Fruit fly (Drosophila melanogaster): ENCODE measurements around the gene CG9168.

DNA sequence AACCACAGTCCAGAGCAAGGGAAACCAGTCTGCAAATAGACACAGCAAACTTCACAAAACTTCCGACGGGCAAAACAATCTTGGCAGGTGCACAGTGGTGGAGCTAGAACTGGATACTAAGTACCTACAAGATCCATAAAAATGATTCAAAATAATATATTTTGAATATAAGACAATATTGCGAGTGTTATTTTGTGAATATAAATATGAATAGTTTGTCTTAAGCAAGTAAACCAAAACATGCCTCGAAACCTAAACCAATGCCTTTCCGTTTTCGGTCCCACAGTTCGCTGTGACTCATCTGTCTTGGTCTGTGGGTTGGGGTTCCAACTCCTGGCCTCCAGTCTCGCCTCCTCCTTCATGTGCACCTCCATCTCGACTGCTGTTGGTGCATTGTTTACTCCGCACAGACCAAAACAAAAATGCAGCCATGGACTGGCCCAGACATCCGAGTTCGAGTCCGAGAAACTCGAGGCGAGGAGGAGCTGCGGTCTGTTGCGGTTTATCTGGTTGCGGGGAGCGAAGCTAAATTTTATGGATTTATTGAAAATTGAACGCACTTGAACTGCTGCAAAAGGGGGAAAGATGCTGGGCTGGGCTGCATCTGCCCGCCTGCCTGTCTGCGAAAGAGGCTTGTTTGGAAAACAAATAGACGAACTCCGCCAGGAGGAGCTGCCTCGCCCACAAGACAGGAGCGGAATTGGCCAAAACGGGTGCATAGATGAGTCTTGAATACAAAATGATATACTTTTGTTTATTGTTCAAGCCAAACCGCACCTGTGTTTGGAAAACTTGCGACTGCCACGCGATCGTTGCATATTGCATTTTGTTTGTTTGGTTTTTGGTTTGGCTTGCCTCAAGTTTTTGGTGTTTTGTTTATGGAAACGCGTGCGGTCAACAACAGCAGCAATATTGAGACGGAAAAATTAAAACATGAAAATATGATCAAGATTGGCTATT is 18.6 kb upstream of the CG9168 start:
- peak; percentile 88 for TF ChIP-seq CG8301 (tag; optimal IDR thresholded peaks at IDR 0.05)
- TF ChIP-seq Ets98B (GFP tag; IDR thresholded peaks at IDR 0.05), result peak; percentile 75
- peak; percentile 20 for TF ChIP-seq Snoo (tag; optimal IDR thresholded peaks at IDR 0.05)
- TF ChIP-seq CG15710 (tag; optimal IDR thresholded peaks at IDR 0.05), result peak; percentile 87
- TF ChIP-seq CG14655 (GFP tag; optimal IDR thresholded peaks at IDR 0.05), result peak; percentile 93
- TF ChIP-seq CG9948 (tag; optimal IDR thresholded peaks at IDR 0.05), result peak; percentile 89
- TF ChIP-seq D1 (tag; optimal IDR thresholded peaks at IDR 0.05), result peak; percentile 85
- peak; percentile 76 for TF ChIP-seq fd96Ca (GFP tag; IDR thresholded peaks at IDR 0.05)
- TF ChIP-seq EcR (GFP tag; optimal IDR thresholded peaks at IDR 0.05), result peak; percentile 74
- TF ChIP-seq CG10348 (GFP tag; IDR thresholded peaks at IDR 0.05), result no peak
- peak; percentile 90 for TF ChIP-seq CG8159 (tag; optimal IDR thresholded peaks at IDR 0.05)
- 0 out of 2 replicates have a peak, but pooled peaks have one; percentile 23 for TF ChIP-seq rn (GFP tag; IDR thresholded peaks at IDR 0.05)
- TF ChIP-seq CG4496 (GFP tag; IDR thresholded peaks at IDR 0.05), result peak; percentile 86

Measured in whole organism, pupa.